Worm (Caenorhabditis elegans) whole organism, L4 larva: ENCODE measurements around the gene sri-30.
A peak's percentile ranks its signal among the peaks of the same experiment; 100 is the strongest.

Experiments used
- F10B5.3 ChIP-seq: sonication (generic microtip); optimal IDR thresholded peaks from 2 replicates; lab custom pipeline; 2016; ENCODE audit warnings: mild to moderate bottlenecking, missing genetic modification characterization, missing compliant biosample characterization
- F44E2.7 ChIP-seq: fragments of 200-800 bp; sonication (Bioruptor generic); IDR thresholded peaks from 2 replicates; pipeline ENCODE4 v2.1.2; 2022; ENCODE audit warnings: missing genetic modification characterization, missing compliant biosample characterization
- R02D3.7 ChIP-seq: fragments of 150-350 bp; sonication (generic microtip); optimal IDR thresholded peaks from 3 replicates; lab custom pipeline; 2014; ENCODE audit warnings: missing biosample characterization, missing genetic modification characterization
- ZK546.5 ChIP-seq, 2 experiments: sonication (generic microtip); optimal IDR thresholded peaks; 2 replicates each; lab custom pipeline; 2017; ENCODE audit warnings: missing biosample characterization in 2 of 2, missing genetic modification characterization in 2 of 2
- aha-1 ChIP-seq: fragments of 150-350 bp; peaks from one replicate; lab custom pipeline; 2014; ENCODE audit warnings: missing biosample characterization, missing genetic modification characterization
- arid-1 ChIP-seq: fragments of 200-800 bp; sonication (Bioruptor generic); conservative IDR thresholded peaks from 2 replicates; pipeline ENCODE4 v1.3.6; 2022; ENCODE audit warnings: missing genetic modification reagents, missing genetic modification characterization, missing compliant biosample characterization
- attf-4 ChIP-seq: sonication (generic microtip); optimal IDR thresholded peaks from 3 replicates; lab custom pipeline; 2017; ENCODE audit warnings: missing biosample characterization, missing genetic modification characterization
- ceh-28 ChIP-seq: fragments of 150-350 bp; optimal IDR thresholded peaks from 2 replicates; lab custom pipeline; 2014; ENCODE audit warnings: missing biosample characterization, missing genetic modification reagents, missing genetic modification characterization
- ceh-32 ChIP-seq: sonication (generic microtip); optimal IDR thresholded peaks from 2 replicates; lab custom pipeline; 2016; ENCODE audit warnings: mild to moderate bottlenecking, missing genetic modification characterization, missing compliant biosample characterization; ENCODE audit not compliant: poor library complexity
- ceh-62 ChIP-seq: sonication (generic microtip); optimal IDR thresholded peaks from 2 replicates; lab custom pipeline; 2017; ENCODE audit warnings: missing biosample characterization, missing genetic modification characterization
- ceh-82 ChIP-seq: sonication (generic microtip); optimal IDR thresholded peaks from 2 replicates; lab custom pipeline; 2017; ENCODE audit warnings: missing biosample characterization, missing genetic modification characterization
- cey-2 ChIP-seq: sonication (generic microtip); optimal IDR thresholded peaks from 3 replicates; lab custom pipeline; 2017; ENCODE audit warnings: missing genetic modification characterization, mild to moderate bottlenecking, missing compliant biosample characterization, antibody characterized with exemption, borderline replicate concordance; ENCODE audit not compliant: insufficient read depth
- ctbp-1 ChIP-seq: fragments of 200-800 bp; sonication (Bioruptor generic); IDR thresholded peaks from 2 replicates; pipeline ENCODE4 v1.3.6; 2022; ENCODE audit warnings: missing genetic modification reagents, missing genetic modification characterization, missing compliant biosample characterization
- daf-19 ChIP-seq: fragments of 200-800 bp; sonication (Bioruptor generic); conservative IDR thresholded peaks from 2 replicates; pipeline ENCODE4 v1.3.6; 2022; ENCODE audit warnings: missing genetic modification characterization, missing compliant biosample characterization
- dmd-6 ChIP-seq: fragments of 200-800 bp; sonication (Bioruptor generic); IDR thresholded peaks from 2 replicates; pipeline ENCODE4 v1.3.6; 2022; ENCODE audit warnings: missing genetic modification reagents, missing genetic modification characterization, missing compliant biosample characterization
- dmd-8 ChIP-seq: fragments of 200-800 bp; sonication (Bioruptor generic); IDR thresholded peaks from 2 replicates; pipeline ENCODE4 v1.3.6; 2022; ENCODE audit warnings: missing genetic modification characterization, missing compliant biosample characterization
- egl-43 ChIP-seq: fragments of 200-800 bp; sonication (Bioruptor generic); IDR thresholded peaks from 2 replicates; pipeline ENCODE4 v1.3.6; 2022; ENCODE audit warnings: missing genetic modification reagents, missing genetic modification characterization, missing compliant biosample characterization
- gei-8 ChIP-seq: fragments of 200-800 bp; sonication (Bioruptor generic); optimal IDR thresholded peaks from 2 replicates; lab custom pipeline; 2018; ENCODE audit warnings: mild to moderate bottlenecking, missing genetic modification characterization, missing compliant biosample characterization
- hif-1 ChIP-seq, 2 experiments: sonication (generic microtip); optimal IDR thresholded peaks; 2 replicates each; lab custom pipeline; 2016 to 2017; ENCODE audit warnings: missing compliant biosample characterization in 2 of 2, missing genetic modification characterization in 2 of 2, missing genetic modification reagents in 2 of 2, missing genotype in 2 of 2, mild to moderate bottlenecking in 1 of 2
- hlh-11 ChIP-seq: fragments of 200-800 bp; sonication (Bioruptor generic); optimal IDR thresholded peaks from 2 replicates; lab custom pipeline; 2018; ENCODE audit warnings: mild to moderate bottlenecking, missing genetic modification characterization, missing compliant biosample characterization
- hlh-30 ChIP-seq: sonication (generic microtip); optimal IDR thresholded peaks from 2 replicates; lab custom pipeline; 2017; ENCODE audit warnings: antibody characterized with exemption, mild to moderate bottlenecking, missing genetic modification characterization, missing compliant biosample characterization; ENCODE audit not compliant: insufficient read depth
- hmg-1.1 ChIP-seq: fragments of 200-800 bp; sonication (Bioruptor generic); IDR thresholded peaks from 2 replicates; pipeline ENCODE4 v1.3.6; 2022; ENCODE audit warnings: missing genetic modification reagents, missing genetic modification characterization, missing compliant biosample characterization
- jun-1 ChIP-seq: fragments of 150-350 bp; optimal IDR thresholded peaks from 2 replicates; lab custom pipeline; 2014; ENCODE audit warnings: missing biosample characterization, missing genetic modification reagents, missing genetic modification characterization
- lim-7 ChIP-seq: fragments of 200-800 bp; sonication (Bioruptor generic); IDR thresholded peaks from 2 replicates; pipeline ENCODE4 v1.3.6; 2022; ENCODE audit warnings: missing genetic modification characterization, missing compliant biosample characterization
- lin-29 ChIP-seq: fragments of 200-800 bp; sonication (Bioruptor generic); IDR thresholded peaks from 2 replicates; pipeline ENCODE4 v1.3.6; 2022; ENCODE audit warnings: missing genetic modification reagents, missing genetic modification characterization, missing compliant biosample characterization
- lir-3 ChIP-seq: sonication (generic microtip); optimal IDR thresholded peaks from 2 replicates; lab custom pipeline; 2016; ENCODE audit warnings: mild to moderate bottlenecking, missing genetic modification characterization, missing compliant biosample characterization
- lsy-2 ChIP-seq, 2 experiments: fragments of 150-350 bp in 1 of 2; sonication (generic microtip) in 1 of 2; optimal IDR thresholded peaks; 2 replicates each; lab custom pipeline; 2014 to 2017; ENCODE audit warnings: missing biosample characterization in 2 of 2, missing genetic modification characterization in 2 of 2
- madf-5 ChIP-seq, 2 experiments: fragments of 200-800 bp; sonication (Bioruptor generic); IDR thresholded peaks; 2 replicates each; pipeline ENCODE4 v1.3.6; 2022; ENCODE audit warnings: missing compliant biosample characterization in 2 of 2, missing genetic modification characterization in 2 of 2
- madf-9 ChIP-seq: fragments of 200-800 bp; sonication (Bioruptor generic); conservative IDR thresholded peaks from 2 replicates; pipeline ENCODE4 v1.3.6; 2022; ENCODE audit warnings: missing genetic modification reagents, missing genetic modification characterization, missing compliant biosample characterization
- mdl-1 ChIP-seq, 2 experiments: fragments of 150-350 bp in 1 of 2; sonication (generic microtip) in 1 of 2; optimal IDR thresholded peaks; 2 replicates each; lab custom pipeline; 2014 to 2017; ENCODE audit warnings: missing biosample characterization in 2 of 2, missing genetic modification characterization in 2 of 2
- mep-1 ChIP-seq: fragments of 150-350 bp; sonication (generic microtip); optimal IDR thresholded peaks from 3 replicates; lab custom pipeline; 2014; ENCODE audit warnings: missing biosample characterization, missing genetic modification characterization
- nhr-10 ChIP-seq: fragments of 150-350 bp; optimal IDR thresholded peaks from 2 replicates; lab custom pipeline; 2014; ENCODE audit warnings: missing biosample characterization, missing genetic modification characterization
- nhr-11 ChIP-seq: fragments of 150-350 bp; optimal IDR thresholded peaks from 2 replicates; lab custom pipeline; 2014; ENCODE audit warnings: missing biosample characterization, missing genetic modification characterization
- nhr-237 ChIP-seq: sonication (generic microtip); optimal IDR thresholded peaks from 2 replicates; lab custom pipeline; 2017; ENCODE audit warnings: missing biosample characterization, missing genetic modification characterization
- nhr-25 ChIP-seq: sonication (generic microtip); optimal IDR thresholded peaks from 2 replicates; lab custom pipeline; 2017; ENCODE audit warnings: missing genetic modification characterization, mild to moderate bottlenecking, missing compliant biosample characterization, antibody characterized with exemption, moderate library complexity, borderline replicate concordance; ENCODE audit not compliant: insufficient read depth
- nhr-42 ChIP-seq: fragments of 200-800 bp; sonication (Bioruptor generic); IDR thresholded peaks from 2 replicates; pipeline ENCODE4 v1.3.6; 2022; ENCODE audit warnings: missing genetic modification characterization, missing compliant biosample characterization
- nhr-48 ChIP-seq: sonication (generic microtip); optimal IDR thresholded peaks from 2 replicates; lab custom pipeline; 2016; ENCODE audit warnings: mild to moderate bottlenecking, missing genetic modification characterization, missing compliant biosample characterization
- nhr-6 ChIP-seq: fragments of 150-350 bp; optimal IDR thresholded peaks from 2 replicates; lab custom pipeline; 2014; ENCODE audit warnings: missing biosample characterization, missing genetic modification characterization
- nhr-76 ChIP-seq: fragments of 150-350 bp; optimal IDR thresholded peaks from 2 replicates; lab custom pipeline; 2014; ENCODE audit warnings: missing biosample characterization, missing genetic modification characterization
- pha-4 ChIP-seq, 2 experiments: fragments of 150-350 bp in 1 of 2; fragments of 200-800 bp in 1 of 2; sonication (Bioruptor generic) in 1 of 2; IDR thresholded peaks in 1 of 2; optimal IDR thresholded peaks in 1 of 2; 2 replicates each; pipeline versions ENCODE4 v1.3.6 to Lab custom; 2014 to 2022; ENCODE audit warnings: missing genetic modification characterization in 2 of 2, missing genetic modification reagents in 2 of 2, missing biosample characterization in 1 of 2, missing compliant biosample characterization in 1 of 2
- skn-1 ChIP-seq: fragments of 150-350 bp; optimal IDR thresholded peaks from 2 replicates; lab custom pipeline; 2014; ENCODE audit warnings: missing biosample characterization, missing genetic modification characterization
- snpc-4 ChIP-seq: fragments of 150-350 bp; optimal IDR thresholded peaks from 2 replicates; lab custom pipeline; 2014; ENCODE audit warnings: missing biosample characterization, missing genetic modification characterization
- tag-97 ChIP-seq: fragments of 200-800 bp; sonication (Bioruptor generic); IDR thresholded peaks from 2 replicates; pipeline ENCODE4 v1.3.6; 2022; ENCODE audit warnings: missing genetic modification characterization, missing compliant biosample characterization
- unc-62 ChIP-seq, 3 experiments: fragments of 150-350 bp in 1 of 3; sonication (generic microtip); optimal IDR thresholded peaks in 2 of 3; peaks in 1 of 3; 1 replicate in 1 of 3; 2 replicates in 2 of 3; lab custom pipeline; 2014 to 2017; ENCODE audit warnings: missing biosample characterization in 3 of 3, missing genetic modification characterization in 3 of 3, missing genetic modification reagents in 3 of 3, missing genotype in 1 of 3
- vab-7 ChIP-seq: fragments of 200-800 bp; sonication (Bioruptor generic); IDR thresholded peaks from 2 replicates; pipeline ENCODE4 v1.3.6; 2022; ENCODE audit warnings: missing genetic modification reagents, missing genetic modification characterization, missing compliant biosample characterization
- zag-1 ChIP-seq: fragments of 150-350 bp; optimal IDR thresholded peaks from 2 replicates; lab custom pipeline; 2014; ENCODE audit warnings: missing biosample characterization, missing genetic modification characterization
- zfp-3 ChIP-seq: fragments of 200-800 bp; sonication (Bioruptor generic); conservative IDR thresholded peaks from 2 replicates; pipeline ENCODE4 v1.3.6; 2022; ENCODE audit warnings: missing genetic modification reagents, missing genetic modification characterization, missing compliant biosample characterization
- zip-11 ChIP-seq: fragments of 200-800 bp; sonication (Bioruptor generic); IDR thresholded peaks from 2 replicates; pipeline ENCODE4 v1.3.6; 2022; ENCODE audit warnings: missing genetic modification characterization, missing compliant biosample characterization
- zip-2 ChIP-seq: fragments of 150-350 bp; optimal IDR thresholded peaks from 2 replicates; lab custom pipeline; 2014; ENCODE audit warnings: missing biosample characterization, missing genetic modification characterization
- ztf-11 ChIP-seq: fragments of 150-350 bp; optimal IDR thresholded peaks from 2 replicates; lab custom pipeline; 2014; ENCODE audit warnings: missing biosample characterization, missing genetic modification characterization

sri-30 gene

DNA sequence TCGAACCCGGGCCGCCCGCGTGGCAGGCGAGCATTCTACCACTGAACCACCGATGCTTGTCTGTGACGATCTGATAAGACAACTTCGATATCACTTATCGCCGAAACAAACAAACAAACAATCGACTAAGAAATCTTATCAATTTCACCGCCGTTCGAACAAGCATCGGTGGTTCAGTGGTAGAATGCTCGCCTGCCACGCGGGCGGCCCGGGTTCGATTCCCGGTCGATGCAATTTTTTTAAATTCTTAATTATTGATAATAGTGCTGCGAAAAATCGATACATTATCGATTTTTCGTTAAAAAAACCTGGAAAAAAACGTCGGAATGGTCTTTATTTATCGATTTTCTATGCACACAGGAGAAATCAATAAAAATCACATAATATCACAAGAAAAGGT is 16.2 kb downstream of the sri-30 start (continued):
- peak; percentile 5 for TF ChIP-seq aha-1
- TF ChIP-seq F10B5.3 (tag; lab: Kevin White, UChicago): no peak
- peak; percentile 68 to 84; a peak in 2 of 4 replicates for TF ChIP-seq madf-5 (GFP tag; IDR thresholded peaks at IDR 0.05; lab: Robert Waterston, UW)
- no peak for TF ChIP-seq zag-1 (tag; lab: Kevin White, UChicago)
- TF ChIP-seq jun-1: no peak
- peak; percentile 65 for TF ChIP-seq arid-1 (GFP tag; lab: Robert Waterston, UW)
- TF ChIP-seq zip-11: no peak
- no peak for TF ChIP-seq attf-4 (tag; lab: Kevin White, UChicago)
- peak; percentile 78 for TF ChIP-seq egl-43 (GFP tag; lab: Robert Waterston, UW)
- no peak for TF ChIP-seq snpc-4 (tag; lab: Kevin White, UChicago)
- peak; percentile 72 for TF ChIP-seq zip-2
- no peak for TF ChIP-seq R02D3.7 (tag; lab: Kevin White, UChicago)
- no peak for TF ChIP-seq nhr-237 (tag; lab: Kevin White, UChicago)
- peak; percentile 14 for TF ChIP-seq nhr-48 (tag; lab: Kevin White, UChicago)
- no peak; the same call in 1 of the 2 replicates for TF ChIP-seq lim-7 (GFP tag; lab: Robert Waterston, UW)
- no peak for TF ChIP-seq nhr-6 (tag; lab: Kevin White, UChicago)
- TF ChIP-seq nhr-10: no peak
- TF ChIP-seq gei-8 (GFP tag; lab: Kevin White, UChicago): no peak
- no peak for TF ChIP-seq nhr-76 (tag; lab: Kevin White, UChicago)
- no peak for TF ChIP-seq ZK546.5 (tag; optimal IDR thresholded peaks at IDR 0.05; lab: Kevin White, UChicago)
- no peak for TF ChIP-seq nhr-25 (tag; lab: Kevin White, UChicago)
- TF ChIP-seq hif-1 (tag; optimal IDR thresholded peaks at IDR 0.05; lab: Kevin White, UChicago): no peak
- TF ChIP-seq vab-7 (GFP tag; lab: Robert Waterston, UW): peak; percentile 75
- TF ChIP-seq tag-97 (GFP tag; lab: Robert Waterston, UW): no peak
- TF ChIP-seq ceh-82: no peak
- peak; percentile 79 for TF ChIP-seq madf-9 (GFP tag; lab: Robert Waterston, UW)
- TF ChIP-seq cey-2 (tag; lab: Kevin White, UChicago): no peak
- peak; percentile 79 for TF ChIP-seq ceh-28 (tag; lab: Kevin White, UChicago)
- TF ChIP-seq nhr-42: peak; percentile 72; the same call in 1 of the 2 replicates
- peak; percentile 50 for TF ChIP-seq hmg-1.1 (GFP tag; lab: Robert Waterston, UW)
- TF ChIP-seq ztf-11 (tag; lab: Kevin White, UChicago): no peak
- TF ChIP-seq lsy-2 (tag; optimal IDR thresholded peaks at IDR 0.05; lab: Kevin White, UChicago): peak in 1 of 2 experiments; percentile 56
- no peak for TF ChIP-seq daf-19 (GFP tag; lab: Robert Waterston, UW)
- TF ChIP-seq pha-4 (GFP tag; IDR thresholded peaks at IDR 0.05; lab: Robert Waterston, UW): peak; percentile 75; the same call in 1 of the 2 replicates
- no peak for TF ChIP-seq pha-4 (tag; optimal IDR thresholded peaks at IDR 0.05; lab: Kevin White, UChicago)
- TF ChIP-seq ctbp-1: peak; percentile 43; the same call in 1 of the 2 replicates
- no peak for TF ChIP-seq lin-29 (GFP tag; lab: Robert Waterston, UW)
- peak in 1 of 2 experiments; percentile 4 for TF ChIP-seq mdl-1 (tag; optimal IDR thresholded peaks at IDR 0.05; lab: Kevin White, UChicago)
- TF ChIP-seq unc-62 (GFP tag; optimal IDR thresholded peaks at IDR 0.05 in 1 of 2; lab: Kevin White, UChicago): no peak
- no peak for TF ChIP-seq unc-62 (tag; optimal IDR thresholded peaks at IDR 0.05; lab: Kevin White, UChicago)
- TF ChIP-seq F44E2.7 (GFP tag; lab: Robert Waterston, UW): peak; percentile 98
- peak; percentile 69 for TF ChIP-seq hlh-30 (tag; lab: Kevin White, UChicago)
- peak; percentile 59 for TF ChIP-seq mep-1 (tag; lab: Kevin White, UChicago)
- peak; percentile 36 for TF ChIP-seq hlh-11 (tag; lab: Kevin White, UChicago)
- TF ChIP-seq dmd-8: peak; percentile 85
- TF ChIP-seq dmd-6 (GFP tag; lab: Robert Waterston, UW): peak; percentile 36
- no peak for TF ChIP-seq ceh-32 (tag; lab: Kevin White, UChicago)
- TF ChIP-seq nhr-11 (tag; lab: Kevin White, UChicago): no peak
- peak; percentile 19 for TF ChIP-seq lir-3 (tag; lab: Kevin White, UChicago)
- TF ChIP-seq zfp-3 (GFP tag; lab: Robert Waterston, UW): peak; percentile 69; the same call in 1 of the 2 replicates
- TF ChIP-seq skn-1 (tag; lab: Kevin White, UChicago): no peak
- TF ChIP-seq ceh-62 (tag; lab: Kevin White, UChicago): no peak
